Worm (Caenorhabditis elegans) whole organism, L3 larva: ENCODE results near the gene C13A2.6.

ENCODE experiments used
- aly-2 ChIP-seq: fragments of 150-350 bp; optimal IDR thresholded peaks from 2 replicates; lab custom pipeline; 2014; ENCODE audit warnings: missing biosample characterization, missing genetic modification characterization
- ama-1 ChIP-seq: fragments of 150-350 bp; optimal IDR thresholded peaks from 2 replicates; lab custom pipeline; 2018
- ceh-28 ChIP-seq: fragments of 150-350 bp; optimal IDR thresholded peaks from 2 replicates; lab custom pipeline; 2014; ENCODE audit warnings: missing biosample characterization, missing genetic modification reagents, missing genetic modification characterization
- ceh-82 ChIP-seq: fragments of 150-350 bp; optimal IDR thresholded peaks from 2 replicates; lab custom pipeline; 2014; ENCODE audit warnings: missing biosample characterization, missing genetic modification characterization
- egl-5 ChIP-seq: fragments of 150-350 bp; optimal IDR thresholded peaks from 2 replicates; lab custom pipeline; 2017; ENCODE audit warnings: missing biosample characterization, missing genetic modification reagents, missing genetic modification characterization, inconsistent platforms
- elt-1 ChIP-seq: fragments of 150-350 bp; optimal IDR thresholded peaks from 2 replicates; lab custom pipeline; 2014; ENCODE audit warnings: missing biosample characterization, missing genetic modification characterization
- elt-2 ChIP-seq: sonication (generic microtip); optimal IDR thresholded peaks from 2 replicates; lab custom pipeline; 2016; ENCODE audit warnings: missing genetic modification reagents, mild to moderate bottlenecking, missing genetic modification characterization, missing compliant biosample characterization
- elt-3 ChIP-seq, 3 experiments: fragments of 150-350 bp in 1 of 3; sonication (generic microtip) in 2 of 3; optimal IDR thresholded peaks; 2 replicates in 2 of 3; 4 replicates in 1 of 3; lab custom pipeline; 2014 to 2017; ENCODE audit warnings: missing biosample characterization in 3 of 3, missing genetic modification characterization in 3 of 3
- eor-1 ChIP-seq, 2 experiments: fragments of 150-350 bp; optimal IDR thresholded peaks; 2 replicates each; lab custom pipeline; 2014 to 2018; ENCODE audit warnings: missing biosample characterization in 2 of 2, missing genetic modification characterization in 2 of 2
- fkh-10 ChIP-seq: sonication (generic microtip); optimal IDR thresholded peaks from 2 replicates; lab custom pipeline; 2017; ENCODE audit warnings: missing biosample characterization, missing genetic modification reagents, missing genetic modification characterization
- fkh-2 ChIP-seq: fragments of 150-350 bp; optimal IDR thresholded peaks from 2 replicates; lab custom pipeline; 2014; ENCODE audit warnings: missing biosample characterization, missing genetic modification reagents, missing genetic modification characterization
- hmg-11 ChIP-seq: sonication (generic microtip); optimal IDR thresholded peaks from 2 replicates; lab custom pipeline; 2016; ENCODE audit warnings: missing genetic modification characterization, missing compliant biosample characterization
- lin-15B ChIP-seq: fragments of 150-350 bp; optimal IDR thresholded peaks from 2 replicates; lab custom pipeline; 2014; ENCODE audit warnings: missing biosample characterization, missing genetic modification characterization
- lsy-12 ChIP-seq: sonication (generic microtip); optimal IDR thresholded peaks from 2 replicates; lab custom pipeline; 2016; ENCODE audit warnings: mild to moderate bottlenecking, missing genetic modification characterization, missing compliant biosample characterization
- mdl-1 ChIP-seq: fragments of 150-350 bp; optimal IDR thresholded peaks from 2 replicates; lab custom pipeline; 2014; ENCODE audit warnings: missing biosample characterization, missing genetic modification characterization
- mml-1 ChIP-seq: fragments of 150-350 bp; sonication (generic microtip); optimal IDR thresholded peaks from 3 replicates; lab custom pipeline; 2014; ENCODE audit warnings: missing biosample characterization, missing genetic modification characterization
- nhr-11 ChIP-seq: fragments of 150-350 bp; optimal IDR thresholded peaks from 2 replicates; lab custom pipeline; 2014; ENCODE audit warnings: missing biosample characterization, missing genetic modification characterization
- nhr-23 ChIP-seq: fragments of 150-350 bp; optimal IDR thresholded peaks from 2 replicates; lab custom pipeline; 2014; ENCODE audit warnings: missing biosample characterization, missing genetic modification reagents, missing genetic modification characterization
- nhr-237 ChIP-seq: fragments of 150-350 bp; optimal IDR thresholded peaks from 2 replicates; lab custom pipeline; 2014; ENCODE audit warnings: missing biosample characterization, missing genetic modification characterization
- nhr-25 ChIP-seq: sonication (generic microtip); optimal IDR thresholded peaks from 2 replicates; lab custom pipeline; 2017; ENCODE audit warnings: missing biosample characterization, missing genetic modification characterization
- nhr-28 ChIP-seq: fragments of 150-350 bp; optimal IDR thresholded peaks from 2 replicates; lab custom pipeline; 2014; ENCODE audit warnings: missing biosample characterization, missing genetic modification characterization
- nhr-43 ChIP-seq: sonication (generic microtip); optimal IDR thresholded peaks from 2 replicates; lab custom pipeline; 2016; ENCODE audit warnings: mild to moderate bottlenecking, missing genetic modification characterization, missing compliant biosample characterization; ENCODE audit not compliant: poor library complexity, severe bottlenecking
- nhr-67 ChIP-seq: fragments of 150-350 bp; optimal IDR thresholded peaks from 2 replicates; lab custom pipeline; 2014; ENCODE audit warnings: missing biosample characterization, missing genetic modification characterization
- nhr-76 ChIP-seq: fragments of 150-350 bp; sonication (generic microtip); optimal IDR thresholded peaks from 5 replicates; lab custom pipeline; 2014; ENCODE audit warnings: missing biosample characterization, missing genetic modification characterization
- nhr-77 ChIP-seq: fragments of 150-350 bp; optimal IDR thresholded peaks from 2 replicates; lab custom pipeline; 2014; ENCODE audit warnings: missing biosample characterization, missing genetic modification characterization
- pha-4 ChIP-seq: fragments of 150-350 bp; optimal IDR thresholded peaks from 2 replicates; lab custom pipeline; 2014; ENCODE audit warnings: missing biosample characterization, missing genetic modification reagents, missing genetic modification characterization
- pqm-1 ChIP-seq: fragments of 150-350 bp; optimal IDR thresholded peaks from 2 replicates; lab custom pipeline; 2017; ENCODE audit warnings: missing biosample characterization, missing genetic modification characterization, inconsistent platforms
- sea-2 ChIP-seq: fragments of 150-350 bp; sonication (generic microtip); optimal IDR thresholded peaks from 4 replicates; lab custom pipeline; 2014; ENCODE audit warnings: missing biosample characterization, missing genetic modification reagents, missing genetic modification characterization
- snpc-4 ChIP-seq: fragments of 150-350 bp; optimal IDR thresholded peaks from 2 replicates; lab custom pipeline; 2014; ENCODE audit warnings: missing biosample characterization, missing genetic modification characterization
- tbx-2 ChIP-seq: sonication (generic microtip); optimal IDR thresholded peaks from 2 replicates; lab custom pipeline; 2016; ENCODE audit warnings: mild to moderate bottlenecking, missing genetic modification characterization, missing compliant biosample characterization
- unc-62 ChIP-seq: fragments of 150-350 bp; sonication (generic microtip); optimal IDR thresholded peaks from 4 replicates; lab custom pipeline; 2014; ENCODE audit warnings: missing biosample characterization, missing genetic modification reagents, missing genetic modification characterization
- zag-1 ChIP-seq: fragments of 150-350 bp; optimal IDR thresholded peaks from 2 replicates; lab custom pipeline; 2014; ENCODE audit warnings: missing biosample characterization, missing genetic modification characterization
- ztf-11 ChIP-seq: fragments of 150-350 bp; optimal IDR thresholded peaks from 2 replicates; lab custom pipeline; 2014; ENCODE audit warnings: missing biosample characterization, missing genetic modification characterization

Gene C13A2.6

DNA sequence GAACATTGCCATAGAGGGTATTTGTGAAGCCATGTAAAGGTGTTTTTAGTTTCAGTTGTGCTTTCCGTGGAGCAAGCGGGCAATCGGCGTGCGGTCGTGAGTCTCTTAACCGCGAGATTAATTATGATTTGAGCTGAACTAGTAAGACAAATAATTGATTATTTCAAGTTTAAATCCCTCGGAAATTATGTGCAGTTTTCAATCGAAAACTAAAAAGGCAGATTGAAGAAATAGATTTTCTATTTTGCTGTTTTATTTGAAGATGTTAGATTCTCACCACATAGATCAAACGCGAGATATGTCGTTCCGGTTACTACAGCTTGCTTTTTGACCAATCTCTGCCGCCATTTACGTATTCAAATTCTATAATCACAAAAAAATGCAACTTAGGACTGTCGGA, 12.5 kb downstream of the C13A2.6 start, which contains the start of gene C13A2.3:
Gene C13A2.3 (plus strand): TSS at position 301 of the 400 bp plus-strand sequence.
- no peak for TF ChIP-seq ztf-11 (tag; lab: Kevin White, UChicago)
- no peak for TF ChIP-seq elt-1 (tag; lab: Kevin White, UChicago)
- TF ChIP-seq ama-1 (lab: Kevin White, UChicago) = no peak
- TF ChIP-seq hmg-11 (tag; lab: Kevin White, UChicago) = no peak
- no peak for TF ChIP-seq nhr-25 (tag; lab: Kevin White, UChicago)

DNA sequence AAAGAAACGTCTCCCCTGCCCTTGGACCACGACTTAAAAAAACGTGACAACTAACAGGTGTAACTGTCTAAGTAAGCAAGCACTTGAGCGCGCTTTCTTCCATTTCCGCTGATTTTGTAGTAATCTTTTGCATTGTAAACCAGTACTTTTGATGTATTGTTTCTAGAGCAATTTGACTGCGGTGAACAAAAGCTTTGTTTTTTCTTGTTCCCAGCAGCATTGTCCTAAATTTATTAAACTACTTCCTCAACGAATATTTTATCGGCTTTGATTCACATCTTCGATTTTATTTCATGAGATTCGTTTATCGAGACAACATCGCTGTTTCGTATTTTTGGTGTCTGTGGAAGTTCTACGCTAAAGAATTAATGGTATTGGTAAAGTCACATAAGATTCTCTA, 19.2 kb downstream of the C13A2.6 start, which contains the start of gene C13A2.1:
Gene C13A2.1 (plus strand): TSS at position 301 of the 400 bp plus-strand sequence.
- TF ChIP-seq ceh-82 = no peak
- TF ChIP-seq eor-1 (tag; optimal IDR thresholded peaks at IDR 0.05; lab: Kevin White, UChicago) = no peak
- TF ChIP-seq nhr-237 (tag; lab: Kevin White, UChicago) = no peak
- TF ChIP-seq nhr-43 (tag; lab: Kevin White, UChicago) = no peak
- TF ChIP-seq zag-1 = no peak
- no peak for TF ChIP-seq lsy-12 (tag; lab: Kevin White, UChicago)
- no peak for TF ChIP-seq fkh-10

DNA sequence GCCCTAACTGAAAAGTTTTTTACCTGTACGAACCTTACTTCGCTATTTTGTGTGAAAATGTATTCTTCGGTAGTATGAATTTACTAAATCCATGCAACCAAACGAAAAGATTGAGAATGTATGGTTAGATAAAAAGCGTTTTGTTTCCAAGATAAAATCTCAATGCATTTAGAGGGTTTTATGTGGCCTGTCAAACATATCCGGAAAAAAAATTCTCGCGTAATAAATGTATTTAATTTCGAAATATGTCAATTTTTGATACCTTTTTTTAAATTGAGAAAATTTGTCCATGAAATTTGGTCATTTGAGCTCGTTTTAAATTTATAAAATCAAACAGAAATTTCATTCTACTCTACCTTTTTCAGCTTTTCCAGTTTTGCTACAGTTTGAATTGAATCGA, 25.8 kb downstream of the C13A2.6 start, which contains the start of gene F07G11.4:
Gene F07G11.4 (minus strand): TSS at position 101 of the 400 bp plus-strand sequence.
- TF ChIP-seq nhr-43 (tag; lab: Kevin White, UChicago) (no peak), pqm-1 (tag; lab: Kevin White, UChicago) (no peak), lsy-12 (tag; lab: Kevin White, UChicago) (no peak), lin-15B (tag; lab: Kevin White, UChicago) (no peak), nhr-67 (no peak), nhr-76 (tag; lab: Kevin White, UChicago) (no peak), nhr-11 (tag; lab: Kevin White, UChicago) (no peak), sea-2 (GFP tag; lab: Kevin White, UChicago) (no peak), fkh-2 (tag; lab: Kevin White, UChicago) (no peak), ztf-11 (tag; lab: Kevin White, UChicago) (no peak), nhr-23 (tag; lab: Kevin White, UChicago) (no peak), egl-5 (tag; lab: Kevin White, UChicago) (no peak), fkh-10 (no peak), elt-2 (tag; lab: Kevin White, UChicago) (no peak)
- TF ChIP-seq, all 47 proteins: peak for 0

DNA sequence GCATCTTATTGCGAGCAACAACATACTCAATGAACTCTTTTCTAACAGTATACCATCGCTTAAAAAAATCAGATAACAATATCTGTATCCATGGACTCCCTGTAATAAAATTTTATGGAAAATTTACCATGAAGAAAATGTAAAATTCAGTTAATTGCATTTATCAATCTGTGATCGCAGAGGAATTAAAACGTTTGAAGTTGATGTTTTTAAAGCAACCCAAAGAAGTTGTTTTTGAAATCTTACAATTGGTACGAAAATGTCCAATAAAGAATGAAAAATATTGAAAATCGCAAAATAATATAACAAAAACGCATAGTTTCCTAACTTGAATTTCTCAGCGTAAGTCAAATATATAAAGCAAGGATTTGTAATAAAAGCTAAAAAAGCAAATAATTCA, 27.8 kb downstream of the C13A2.6 start, which contains the start of gene srj-32:
Gene srj-32 (minus strand): TSS at position 101 of the 400 bp plus-strand sequence.
- TF ChIP-seq pha-4 (tag; lab: Kevin White, UChicago) = no peak
- TF ChIP-seq nhr-77 (tag; lab: Kevin White, UChicago) = no peak
- TF ChIP-seq nhr-25 (tag; lab: Kevin White, UChicago) = no peak
- no peak for TF ChIP-seq nhr-237 (tag; lab: Kevin White, UChicago)
- TF ChIP-seq ceh-82 = no peak
- no peak for TF ChIP-seq nhr-28
- TF ChIP-seq fkh-2 (tag; lab: Kevin White, UChicago) = no peak
- TF ChIP-seq elt-3 (tag; optimal IDR thresholded peaks at IDR 0.05; lab: Kevin White, UChicago) = no peak
- TF ChIP-seq aly-2 (tag; lab: Kevin White, UChicago) = no peak
- TF ChIP-seq pqm-1 (tag; lab: Kevin White, UChicago) = no peak
- no peak for TF ChIP-seq unc-62

DNA sequence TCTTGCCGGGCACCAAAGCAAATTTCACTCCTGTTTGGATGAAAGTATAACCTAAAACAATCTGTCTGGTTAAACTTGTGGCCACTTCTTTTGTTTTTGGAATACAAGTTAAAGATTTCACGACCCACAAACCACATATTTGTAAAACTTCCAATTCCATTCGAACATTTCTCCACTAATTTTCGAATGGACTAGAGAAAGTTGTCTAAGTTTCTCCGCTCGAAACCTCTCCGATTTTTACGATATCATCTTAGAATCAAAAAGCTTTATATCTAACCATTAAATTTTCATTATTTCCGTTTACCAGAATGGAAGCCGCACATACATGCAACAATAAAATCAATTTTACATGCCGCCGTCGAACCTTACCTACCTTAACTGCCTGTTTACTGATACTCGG, 29.0 kb downstream of the C13A2.6 start, which contains the start of gene F07G11.3:
Gene F07G11.3 (plus strand): TSS at position 301 of the 400 bp plus-strand sequence.
- TF ChIP-seq ceh-28 (tag; lab: Kevin White, UChicago) = no peak
- TF ChIP-seq tbx-2 (tag; lab: Kevin White, UChicago) = no peak
- TF ChIP-seq nhr-11 (tag; lab: Kevin White, UChicago) = no peak
- no peak for TF ChIP-seq mdl-1
- TF ChIP-seq unc-62 = no peak
- TF ChIP-seq snpc-4 (tag; lab: Kevin White, UChicago) = no peak
- no peak for TF ChIP-seq elt-3 (tag; optimal IDR thresholded peaks at IDR 0.05; lab: Kevin White, UChicago)
- TF ChIP-seq hmg-11 (tag; lab: Kevin White, UChicago) = no peak
- no peak for TF ChIP-seq aly-2 (tag; lab: Kevin White, UChicago)
- no peak for TF ChIP-seq elt-1 (tag; lab: Kevin White, UChicago)
- no peak for TF ChIP-seq lin-15B (tag; lab: Kevin White, UChicago)
- no peak for TF ChIP-seq ama-1 (lab: Kevin White, UChicago)
- TF ChIP-seq mml-1 (tag; lab: Kevin White, UChicago) = no peak
- no peak for TF ChIP-seq nhr-237 (tag; lab: Kevin White, UChicago)
